Fruit fly (Drosophila melanogaster): ENCODE results near the gene CG6621.

DNA sequence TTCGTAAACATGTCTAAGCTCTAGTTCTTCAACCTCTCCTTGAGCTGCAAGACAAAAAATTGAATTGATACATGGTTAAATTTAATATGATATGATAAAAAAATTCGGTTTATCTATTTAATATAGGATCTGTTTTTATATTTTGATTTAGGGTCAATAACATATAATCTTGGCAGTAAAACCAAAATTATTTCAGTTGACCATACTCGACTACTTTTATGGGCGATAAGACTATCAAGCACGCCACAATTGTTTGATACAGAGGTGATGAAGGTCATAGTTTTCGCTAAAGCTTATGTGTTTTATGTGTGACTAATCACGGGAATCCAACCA, 5.1 kb downstream of the CG6621 start:
- TF ChIP-seq psq (optimal IDR thresholded peaks at IDR 0.05) (no peak), EcR (GFP tag; optimal IDR thresholded peaks at IDR 0.05) (no peak)

All from whole organism.